Fruit fly (Drosophila melanogaster) whole organism, embryonic: ENCODE data around the gene aqz.

Experiments used
- ATbp ChIP-seq: fragments of 200-800 bp; sonication (Bioruptor generic); optimal IDR thresholded peaks from 2 replicates; lab custom pipeline; 2017; ENCODE audit warnings: missing biosample characterization, mild to moderate bottlenecking, missing genetic modification characterization, missing genetic modification reagents
- CG12219 ChIP-seq: fragments of 200-800 bp; sonication (Bioruptor generic); optimal IDR thresholded peaks from 3 replicates; lab custom pipeline; 2018; ENCODE audit warnings: missing biosample characterization, mild to moderate bottlenecking, missing genetic modification characterization
- CG13296 ChIP-seq: fragments of 200-800 bp; sonication (Bioruptor generic); optimal IDR thresholded peaks from 3 replicates; lab custom pipeline; 2018; ENCODE audit warnings: missing biosample characterization, mild to moderate bottlenecking, missing genetic modification characterization
- CG14667 ChIP-seq: fragments of 200-800 bp; sonication (Bioruptor generic); IDR thresholded peaks from 2 replicates; pipeline ENCODE4 v1.3.6; 2022; ENCODE audit warnings: missing biosample characterization, missing genetic modification characterization
- CG16813 ChIP-seq: fragments of 200-800 bp; sonication (Bioruptor generic); IDR thresholded peaks from 3 replicates; pipeline ENCODE4 v1.3.6; 2022; ENCODE audit warnings: missing biosample characterization, missing genetic modification characterization; ENCODE audit not compliant: partially characterized antibody
- CG17912 ChIP-seq: fragments of 200-800 bp; sonication (Bioruptor generic); optimal IDR thresholded peaks from 2 replicates; lab custom pipeline; 2018; ENCODE audit warnings: missing biosample characterization, mild to moderate bottlenecking, missing genetic modification characterization
- CG2129 ChIP-seq: fragments of 200-800 bp; sonication (Bioruptor generic); IDR thresholded peaks from 2 replicates; pipeline ENCODE4 v1.3.6; 2022; ENCODE audit warnings: missing biosample characterization, missing genetic modification characterization; ENCODE audit not compliant: partially characterized antibody
- CG3163 ChIP-seq: fragments of 200-800 bp; sonication (Bioruptor generic); optimal IDR thresholded peaks from 3 replicates; lab custom pipeline; 2016; ENCODE audit warnings: missing biosample characterization, missing genetic modification characterization
- CG34224 ChIP-seq: fragments of 200-800 bp; sonication (Bioruptor generic); IDR thresholded peaks from 3 replicates; pipeline ENCODE4 v1.3.6; 2022; ENCODE audit warnings: missing biosample characterization, missing genetic modification characterization; ENCODE audit not compliant: partially characterized antibody
- CG34422 ChIP-seq: fragments of 200-800 bp; sonication (Bioruptor generic); IDR thresholded peaks from 3 replicates; pipeline ENCODE4 v1.3.6; 2022; ENCODE audit warnings: missing biosample characterization, missing genetic modification characterization
- CG3726 ChIP-seq: fragments of 200-800 bp; sonication (Bioruptor generic); IDR thresholded peaks from 3 replicates; pipeline ENCODE4, ENCODE4 v1.3.6; 2022; ENCODE audit warnings: missing biosample characterization, missing genetic modification characterization
- CG4360 ChIP-seq: fragments of 200-800 bp; sonication (Bioruptor generic); IDR thresholded peaks from 2 replicates; pipeline ENCODE4 v1.3.6; 2022; ENCODE audit warnings: missing biosample characterization, missing genetic modification characterization
- CG4820 ChIP-seq: fragments of 200-800 bp; sonication (Bioruptor generic); optimal IDR thresholded peaks from 3 replicates; lab custom pipeline; 2016; ENCODE audit warnings: missing biosample characterization, missing genetic modification characterization
- CG6175 ChIP-seq: fragments of 200-800 bp; sonication (Bioruptor generic); IDR thresholded peaks from 3 replicates; pipeline ENCODE4 v1.3.6; 2022; ENCODE audit warnings: missing biosample characterization, missing genetic modification characterization
- CG7271 ChIP-seq: fragments of 200-800 bp; sonication (Bioruptor generic); optimal IDR thresholded peaks from 2 replicates; lab custom pipeline; 2018; ENCODE audit warnings: missing biosample characterization, mild to moderate bottlenecking, missing genetic modification characterization, moderate library complexity
- CG7928 ChIP-seq: fragments of 200-800 bp; sonication (Bioruptor generic); optimal IDR thresholded peaks from 2 replicates; lab custom pipeline; 2017; ENCODE audit warnings: missing biosample characterization, mild to moderate bottlenecking, missing genetic modification characterization
- CG8359 ChIP-seq: fragments of 200-800 bp; sonication (Bioruptor generic); optimal IDR thresholded peaks from 2 replicates; lab custom pipeline; 2017; ENCODE audit warnings: missing biosample characterization, mild to moderate bottlenecking, missing genetic modification characterization, borderline replicate concordance
- CG8765 ChIP-seq: fragments of 200-800 bp; sonication (Bioruptor generic); IDR thresholded peaks from 2 replicates; pipeline ENCODE4 v1.3.6; 2022; ENCODE audit warnings: missing biosample characterization, missing genetic modification characterization
- CG9437 ChIP-seq: fragments of 200-800 bp; sonication (Bioruptor generic); optimal IDR thresholded peaks from 2 replicates; lab custom pipeline; 2018; ENCODE audit warnings: missing biosample characterization, mild to moderate bottlenecking, missing genetic modification characterization
- D19A ChIP-seq: fragments of 200-800 bp; optimal IDR thresholded peaks from 3 replicates; lab custom pipeline; 2019; ENCODE audit warnings: missing biosample characterization, mild to moderate bottlenecking, missing genetic modification characterization, moderate library complexity
- Deaf1 ChIP-seq: fragments of 200-800 bp; optimal IDR thresholded peaks from 3 replicates; lab custom pipeline; 2019; ENCODE audit warnings: missing biosample characterization, mild to moderate bottlenecking, missing genetic modification characterization, moderate library complexity
- Dek ChIP-seq: fragments of 200-800 bp; sonication (Bioruptor generic); optimal IDR thresholded peaks from 3 replicates; lab custom pipeline; 2019; ENCODE audit warnings: missing biosample characterization, mild to moderate bottlenecking, missing genetic modification characterization, moderate library complexity
- Fer2 ChIP-seq: fragments of 200-800 bp; sonication (Bioruptor generic); optimal IDR thresholded peaks from 2 replicates; lab custom pipeline; 2018; ENCODE audit warnings: missing biosample characterization, mild to moderate bottlenecking, missing genetic modification characterization, moderate library complexity
- HHEX ChIP-seq: fragments of 200-800 bp; sonication (Bioruptor generic); optimal IDR thresholded peaks from 3 replicates; lab custom pipeline; 2017; ENCODE audit warnings: missing biosample characterization, mild to moderate bottlenecking, missing genetic modification characterization, missing genetic modification reagents
- HLHmδ ChIP-seq: fragments of 200-800 bp; sonication (Bioruptor generic); optimal IDR thresholded peaks from 2 replicates; lab custom pipeline; 2018; ENCODE audit warnings: missing biosample characterization, mild to moderate bottlenecking, missing genetic modification characterization, moderate library complexity
- HmgZ ChIP-seq: fragments of 200-800 bp; sonication (Bioruptor generic); optimal IDR thresholded peaks from 2 replicates; lab custom pipeline; 2018; ENCODE audit warnings: missing biosample characterization, mild to moderate bottlenecking, missing genetic modification characterization
- Kr ChIP-seq: fragments of 200-800 bp; sonication (Bioruptor generic); optimal IDR thresholded peaks from 2 replicates; lab custom pipeline; 2017; ENCODE audit warnings: missing biosample characterization, mild to moderate bottlenecking, missing genetic modification characterization
- NC2α ChIP-seq: fragments of 200-800 bp; sonication (Bioruptor generic); optimal IDR thresholded peaks from 2 replicates; lab custom pipeline; 2016; ENCODE audit warnings: missing biosample characterization, missing genetic modification characterization
- NC2β ChIP-seq: fragments of 200-800 bp; sonication (Bioruptor generic); optimal IDR thresholded peaks from 2 replicates; lab custom pipeline; 2016; ENCODE audit warnings: missing biosample characterization, missing genetic modification characterization
- NfI ChIP-seq: fragments of 200-800 bp; sonication (Bioruptor generic); optimal IDR thresholded peaks from 3 replicates; lab custom pipeline; 2018; ENCODE audit warnings: missing biosample characterization, mild to moderate bottlenecking, missing genetic modification characterization, moderate library complexity
- Optix ChIP-seq: fragments of 200-800 bp; sonication (Bioruptor generic); IDR thresholded peaks from 3 replicates; pipeline ENCODE4 v1.3.6; 2022; ENCODE audit warnings: missing biosample characterization, missing genetic modification characterization
- Ptx1 ChIP-seq: fragments of 200-800 bp; sonication (Bioruptor generic); IDR thresholded peaks from 2 replicates; pipeline ENCODE4 v1.3.6; 2022; ENCODE audit warnings: missing biosample characterization, missing genetic modification characterization
- Rfx ChIP-seq: fragments of 200-800 bp; sonication (Bioruptor generic); IDR thresholded peaks from 2 replicates; pipeline ENCODE4 v1.3.6; 2022; ENCODE audit warnings: missing biosample characterization, missing genetic modification characterization
- Side ChIP-seq: fragments of 200-800 bp; sonication (Bioruptor generic); optimal IDR thresholded peaks from 2 replicates; lab custom pipeline; 2016; ENCODE audit warnings: missing biosample characterization, missing genetic modification characterization
- Vsx1 ChIP-seq: fragments of 200-800 bp; sonication (Bioruptor generic); optimal IDR thresholded peaks from 2 replicates; lab custom pipeline; 2017; ENCODE audit warnings: missing biosample characterization, mild to moderate bottlenecking, missing genetic modification characterization, missing genetic modification reagents
- ac ChIP-seq: fragments of 200-800 bp; sonication (Bioruptor generic); optimal IDR thresholded peaks from 3 replicates; lab custom pipeline; 2017; ENCODE audit warnings: missing biosample characterization, mild to moderate bottlenecking, missing genetic modification characterization
- amos ChIP-seq: fragments of 200-800 bp; sonication (Bioruptor generic); IDR thresholded peaks from 2 replicates; pipeline ENCODE4 v1.3.6; 2022; ENCODE audit warnings: missing biosample characterization, missing genetic modification characterization; ENCODE audit not compliant: partially characterized antibody
- ase ChIP-seq: fragments of 200-800 bp; sonication (Bioruptor generic); IDR thresholded peaks from 3 replicates; pipeline ENCODE4 v1.3.6; 2022; ENCODE audit warnings: missing biosample characterization, missing genetic modification characterization
- ci ChIP-seq: fragments of 200-800 bp; sonication (Bioruptor generic); IDR thresholded peaks from 3 replicates; pipeline ENCODE4 v1.3.6; 2022; ENCODE audit warnings: missing biosample characterization, missing genetic modification characterization
- dpn ChIP-seq, 2 experiments: fragments of 200-800 bp; sonication (Bioruptor generic); optimal IDR thresholded peaks; 3 replicates each; lab custom pipeline; 2016; ENCODE audit warnings: missing biosample characterization in 2 of 2, missing genetic modification characterization in 2 of 2
- eyg ChIP-seq: fragments of 200-800 bp; sonication (Bioruptor generic); optimal IDR thresholded peaks from 3 replicates; lab custom pipeline; 2016; ENCODE audit warnings: missing biosample characterization, missing genetic modification characterization
- fd102C ChIP-seq: fragments of 200-800 bp; sonication (Bioruptor generic); optimal IDR thresholded peaks from 2 replicates; lab custom pipeline; 2018; ENCODE audit warnings: missing biosample characterization, mild to moderate bottlenecking, missing genetic modification characterization, moderate library complexity
- ham ChIP-seq: fragments of 200-800 bp; sonication (Bioruptor generic); IDR thresholded peaks from 2 replicates; pipeline ENCODE4 v1.3.6; 2022; ENCODE audit warnings: missing biosample characterization, missing genetic modification characterization
- kay ChIP-seq: fragments of 200-800 bp; sonication (Bioruptor generic); optimal IDR thresholded peaks from 2 replicates; lab custom pipeline; 2016; ENCODE audit warnings: missing biosample characterization, missing genetic modification characterization
- lbe ChIP-seq: fragments of 200-800 bp; sonication (Bioruptor generic); optimal IDR thresholded peaks from 2 replicates; lab custom pipeline; 2016; ENCODE audit warnings: missing biosample characterization, mild to moderate bottlenecking, missing genetic modification characterization
- mirr ChIP-seq: fragments of 200-800 bp; sonication (Bioruptor generic); optimal IDR thresholded peaks from 3 replicates; lab custom pipeline; 2018; ENCODE audit warnings: missing biosample characterization, mild to moderate bottlenecking, missing genetic modification characterization
- pzg ChIP-seq: fragments of 200-800 bp; sonication (Bioruptor generic); optimal IDR thresholded peaks from 3 replicates; lab custom pipeline; 2018; ENCODE audit warnings: missing biosample characterization, mild to moderate bottlenecking, missing genetic modification characterization, moderate library complexity
- rib ChIP-seq: fragments of 200-800 bp; sonication (Bioruptor generic); IDR thresholded peaks from 2 replicates; pipeline ENCODE4 v1.3.6; 2022; ENCODE audit warnings: missing biosample characterization, missing genetic modification characterization
- sd ChIP-seq: fragments of 200-800 bp; sonication (Bioruptor generic); optimal IDR thresholded peaks from 3 replicates; lab custom pipeline; 2018; ENCODE audit warnings: missing biosample characterization, mild to moderate bottlenecking, missing genetic modification characterization, moderate library complexity
- tap ChIP-seq: fragments of 200-800 bp; optimal IDR thresholded peaks from 3 replicates; lab custom pipeline; 2019; ENCODE audit warnings: missing biosample characterization, mild to moderate bottlenecking, missing genetic modification characterization, moderate library complexity

aqz gene

DNA sequence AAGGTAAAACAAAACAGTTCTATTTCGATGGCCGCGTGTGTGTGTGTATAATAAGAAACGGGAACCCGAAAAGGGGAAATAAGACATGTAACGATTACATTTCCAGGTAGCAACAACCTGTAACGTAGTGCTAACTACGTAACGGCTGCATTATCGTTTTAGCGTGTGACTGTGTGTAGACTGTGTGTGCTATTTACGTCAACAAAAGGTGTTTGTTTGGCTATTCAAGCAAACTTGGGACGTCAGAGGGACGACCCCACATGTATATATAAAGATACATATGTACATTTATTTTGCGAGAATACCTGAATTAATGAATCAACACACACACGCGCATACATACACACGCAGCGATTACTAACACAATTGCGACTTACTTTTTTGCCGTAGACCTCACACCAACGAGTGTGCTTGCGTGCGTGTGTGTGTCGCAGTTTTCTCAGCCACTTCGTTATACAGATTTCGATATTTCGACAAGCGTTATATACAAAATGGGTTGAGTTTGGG lies 878 bp downstream of the aqz start (continued):
- TF ChIP-seq CG14667 (GFP tag; lab: Robert Waterston, UW) (no peak), sd (tag; lab: Kevin White, UChicago) (peak; percentile 66), Fer2 (no peak), fd102C (GFP tag; lab: Kevin White, UChicago) (no peak), Kr (GFP tag; lab: Kevin White, UChicago) (no peak), CG34422 (GFP tag; lab: Robert Waterston, UW) (0 out of 3 replicates have a peak, but pooled peaks have one; percentile 29), CG16813 (GFP tag; lab: Robert Waterston, UW) (no peak), ham (GFP tag; lab: Robert Waterston, UW) (no peak), Dek (tag; lab: Kevin White, UChicago) (no peak), HHEX (peak; percentile 14), Rfx (peak; percentile 47; the same call in 1 of the 2 replicates), HLHmδ (GFP tag; lab: Kevin White, UChicago) (no peak), D19A (tag; lab: Kevin White, UChicago) (no peak), CG9437 (peak; percentile 96), NfI (no peak), CG3726 (no peak), Deaf1 (tag; lab: Kevin White, UChicago) (no peak), CG13296 (GFP tag; lab: Kevin White, UChicago) (peak; percentile 35), CG6175 (GFP tag; lab: Robert Waterston, UW) (peak; percentile 37; the same call in 1 of the 3 replicates), Ptx1 (GFP tag; lab: Robert Waterston, UW) (no peak), lbe (GFP tag; lab: Kevin White, UChicago) (peak; percentile 11), CG8359 (GFP tag; lab: Kevin White, UChicago) (peak; percentile 47), ci (GFP tag; lab: Robert Waterston, UW) (peak; percentile 59; the same call in 2 of the 3 replicates), CG2129 (GFP tag; lab: Robert Waterston, UW) (no peak), NC2α (GFP tag; lab: Kevin White, UChicago) (peak; percentile 46), kay (GFP tag; lab: Kevin White, UChicago) (no peak), NC2β (no peak), CG34224 (GFP tag; lab: Robert Waterston, UW) (no peak), Side (peak; percentile 20), ATbp (GFP tag; lab: Kevin White, UChicago) (peak; percentile 14), tap (tag; lab: Kevin White, UChicago) (no peak), ac (GFP tag; lab: Kevin White, UChicago) (peak; percentile 29), Vsx1 (GFP tag; lab: Kevin White, UChicago) (no peak), ase (no peak), CG12219 (GFP tag; lab: Kevin White, UChicago) (peak; percentile 11), amos (GFP tag; lab: Robert Waterston, UW) (no peak; the same call in 1 of the 2 replicates), HmgZ (tag; lab: Kevin White, UChicago) (no peak), CG8765 (GFP tag; lab: Robert Waterston, UW) (no peak), dpn (GFP tag; optimal IDR thresholded peaks at IDR 0.05; lab: Kevin White, UChicago) (no peak), rib (GFP tag; lab: Robert Waterston, UW) (peak; percentile 77), CG7271 (tag; lab: Kevin White, UChicago) (no peak), eyg (no peak), CG7928 (GFP tag; lab: Kevin White, UChicago) (no peak), Optix (0 out of 3 replicates have a peak, but pooled peaks have one; percentile 17), CG4820 (no peak), CG4360 (GFP tag; lab: Robert Waterston, UW) (no peak), CG3163 (GFP tag; lab: Kevin White, UChicago) (no peak), CG17912 (peak; percentile 22), mirr (GFP tag; lab: Kevin White, UChicago) (peak; percentile 61), pzg (GFP tag; lab: Kevin White, UChicago) (peak; percentile 8)
